Fruit fly (Drosophila melanogaster) Kc167 (cell line): ENCODE data around the gene Ccp84Ad.

Experiments used
- Myc ChIP-seq: fragments of >200 bp; optimal IDR thresholded peaks from 2 replicates; lab custom pipeline; 2017; ENCODE audit warnings: missing external identifiers
- Sin3A ChIP-seq: fragments of >200 bp; optimal IDR thresholded peaks from 2 replicates; lab custom pipeline; 2018; ENCODE audit warnings: missing external identifiers
- h ChIP-seq: fragments of >200 bp; optimal IDR thresholded peaks from 3 replicates; lab custom pipeline; 2018; ENCODE audit warnings: missing external identifiers
- insv ChIP-seq: fragments of >200 bp; optimal IDR thresholded peaks from 3 replicates; lab custom pipeline; 2018; ENCODE audit warnings: missing external identifiers
- psq ChIP-seq: fragments of >200 bp; optimal IDR thresholded peaks from 2 replicates; lab custom pipeline; 2017; ENCODE audit warnings: missing external identifiers
- ttk ChIP-seq: sonication (Bioruptor generic); optimal IDR thresholded peaks from 2 replicates; lab custom pipeline; 2017; ENCODE audit warnings: missing external identifiers

The Ccp84Ad gene

dm6 chr3R:6672303-6673007 is 20.1 kb upstream of the Ccp84Ad start:
- TF ChIP-seq psq = no peak
- TF ChIP-seq Myc = no peak
- TF ChIP-seq ttk (lab: Kevin White, UChicago) = no peak
- no peak for TF ChIP-seq insv (lab: Kevin White, UChicago)
- TF ChIP-seq Sin3A (lab: Kevin White, UChicago) = no peak
- no peak for TF ChIP-seq h

DNA sequence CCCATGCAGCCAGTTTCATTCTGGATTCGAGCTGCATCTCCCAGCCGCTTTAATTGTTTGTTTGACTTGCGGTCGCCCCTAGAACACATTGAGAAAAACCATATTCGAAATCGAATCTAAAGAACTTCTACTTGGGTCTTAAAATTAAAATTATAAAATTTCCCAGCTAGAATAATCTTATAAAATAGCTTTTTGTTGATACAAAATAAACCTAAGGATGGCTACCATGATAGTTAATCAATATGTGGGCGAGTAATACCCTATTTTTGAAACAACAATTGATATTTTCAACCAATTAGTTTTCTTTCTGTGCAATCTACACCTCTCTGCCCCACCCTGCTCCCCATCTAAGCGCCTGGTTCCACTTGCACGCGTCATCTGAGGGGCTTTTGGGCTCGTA is 18.0 kb upstream of the Ccp84Ad start:
- TF ChIP-seq Myc = no peak
- no peak for TF ChIP-seq h
- TF ChIP-seq insv (lab: Kevin White, UChicago) = no peak
- TF ChIP-seq ttk (lab: Kevin White, UChicago) = no peak
- no peak for TF ChIP-seq Sin3A (lab: Kevin White, UChicago)
- TF ChIP-seq psq = no peak

DNA sequence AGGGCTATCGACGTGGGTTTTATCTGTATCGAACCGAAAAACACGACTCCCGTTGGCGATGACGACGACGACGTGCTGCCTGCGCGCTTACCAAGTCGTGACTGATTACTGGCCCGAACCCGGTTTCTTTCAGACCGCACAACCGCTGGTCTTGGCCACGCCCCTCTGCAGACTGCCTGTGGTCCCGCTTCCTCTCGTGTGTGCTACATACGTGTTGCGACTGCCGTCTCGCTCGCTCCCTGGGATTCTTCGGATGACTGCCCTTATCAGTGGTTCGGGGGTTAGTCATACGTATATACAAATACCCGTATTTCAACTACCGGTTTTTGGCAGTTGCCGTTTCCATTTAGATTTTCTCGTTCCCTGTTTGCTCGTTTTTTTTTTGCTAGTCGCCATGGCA is 14.1 kb upstream of the Ccp84Ad start, which contains the start of gene lab:
Gene lab (minus strand): TSS at position 111 of the 400 bp plus-strand sequence.
- TF ChIP-seq psq (no peak), h (no peak), insv (lab: Kevin White, UChicago) (no peak), ttk (lab: Kevin White, UChicago) (no peak), Myc (no peak), Sin3A (lab: Kevin White, UChicago) (no peak)

- TF ChIP-seq psq = no peak
- TF ChIP-seq insv (lab: Kevin White, UChicago) = no peak
- TF ChIP-seq Sin3A (lab: Kevin White, UChicago) = no peak
- TF ChIP-seq h = no peak
- no peak for TF ChIP-seq Myc
- TF ChIP-seq ttk (lab: Kevin White, UChicago) = no peak
These were observed 9.4 kb upstream of the Ccp84Ad start for dm6 chr3R:6683135-6683534.

DNA sequence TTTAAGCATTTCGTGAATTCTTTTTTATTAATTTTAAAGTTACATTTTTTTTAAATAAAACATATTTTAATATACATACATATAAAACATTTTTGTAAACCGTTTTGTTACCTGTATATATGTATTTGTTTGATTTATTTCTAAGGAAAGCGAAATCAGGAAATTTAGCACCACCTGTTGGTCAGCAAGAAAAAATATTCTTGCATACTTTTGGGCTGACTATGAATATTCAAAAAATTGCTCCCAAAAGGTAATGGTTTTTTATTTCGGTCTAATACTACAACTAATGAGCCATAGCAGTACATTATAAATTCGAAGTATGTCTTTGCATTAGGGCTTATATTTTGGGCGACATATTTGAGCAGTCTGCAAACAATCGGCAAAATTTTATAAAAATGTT is 8.9 kb upstream of the Ccp84Ad start:
- TF ChIP-seq Myc = no peak
- no peak for TF ChIP-seq insv (lab: Kevin White, UChicago)
- TF ChIP-seq h = no peak
- TF ChIP-seq Sin3A (lab: Kevin White, UChicago) = no peak
- TF ChIP-seq ttk (lab: Kevin White, UChicago) = no peak
- TF ChIP-seq psq = no peak

DNA sequence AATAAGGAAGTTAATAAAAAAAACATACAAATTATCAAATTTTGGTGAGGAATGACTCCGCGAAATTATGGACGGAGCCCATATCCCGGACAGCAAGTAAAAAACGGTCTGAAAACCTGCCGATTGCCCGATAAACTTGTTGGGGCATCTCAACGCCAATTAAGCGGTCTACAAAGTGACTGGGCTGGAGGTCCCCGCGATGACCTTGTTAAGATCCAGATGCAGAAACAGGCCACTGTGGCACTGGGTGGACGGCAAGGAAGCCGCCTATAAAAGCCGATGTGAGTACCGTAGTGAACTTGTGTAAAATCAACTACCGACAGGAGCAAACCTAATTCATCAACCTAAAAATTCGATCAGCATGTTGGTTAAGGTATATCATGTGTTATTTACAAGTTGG is 8.4 kb upstream of the Ccp84Ad start, which contains the start of gene Edg84A:
Gene Edg84A (plus strand): TSS at position 301 of the 400 bp plus-strand sequence.
- TF ChIP-seq Myc = no peak
- TF ChIP-seq Sin3A (lab: Kevin White, UChicago) = no peak
- TF ChIP-seq h = no peak
- TF ChIP-seq psq = no peak
- no peak for TF ChIP-seq insv (lab: Kevin White, UChicago)
- no peak for TF ChIP-seq ttk (lab: Kevin White, UChicago)

DNA sequence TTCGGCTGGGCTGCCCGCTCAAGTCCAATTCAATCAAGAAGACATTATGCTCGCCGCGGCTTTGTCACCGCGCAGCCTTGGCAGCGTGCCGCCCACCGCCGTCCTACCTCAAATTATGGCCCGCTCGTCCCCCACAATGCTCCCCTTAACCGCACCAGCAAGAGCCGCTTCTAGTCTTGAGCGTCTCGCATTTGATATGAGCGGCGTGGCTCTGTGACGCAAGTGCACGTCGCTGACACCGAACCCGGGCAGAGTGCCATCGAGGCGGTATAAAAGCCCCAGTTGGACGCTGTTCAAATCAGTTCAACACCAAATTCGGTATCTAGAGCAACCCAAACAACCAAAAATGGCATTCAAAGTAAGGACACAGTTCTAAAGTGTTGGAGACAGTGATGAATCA is 6.1 kb upstream of the Ccp84Ad start, which contains the start of gene Ccp84Ag:
Gene Ccp84Ag (plus strand): TSS at position 301 of the 400 bp plus-strand sequence.
- TF ChIP-seq h (no peak), psq (no peak), Myc (no peak), ttk (lab: Kevin White, UChicago) (no peak), Sin3A (lab: Kevin White, UChicago) (no peak), insv (lab: Kevin White, UChicago) (no peak)

dm6 chr3R:6687219-6687618 is 5.3 kb upstream of the Ccp84Ad start:
- TF ChIP-seq Myc (no peak), h (no peak), Sin3A (lab: Kevin White, UChicago) (no peak)

dm6 chr3R:6688160-6688559 is 4.4 kb upstream of the Ccp84Ad start:
- TF ChIP-seq psq = no peak
- TF ChIP-seq insv (lab: Kevin White, UChicago) = no peak

- TF ChIP-seq ttk (lab: Kevin White, UChicago) (no peak), insv (lab: Kevin White, UChicago) (no peak), Sin3A (lab: Kevin White, UChicago) (no peak), Myc (no peak), psq (no peak), h (no peak)
These were observed 2.4 kb upstream of the Ccp84Ad start, which contains the start of gene Ccp84Af for dm6 chr3R:6690139-6690538. Gene Ccp84Af (minus strand): TSS chr3R:6690239.

dm6 chr3R:6691658-6692057 is 874 bp upstream of the Ccp84Ad start, which contains the start of gene Ccp84Ae:
Gene Ccp84Ae (minus strand): TSS chr3R:6691758.
- TF ChIP-seq Myc (no peak), ttk (lab: Kevin White, UChicago) (no peak), Sin3A (lab: Kevin White, UChicago) (no peak), psq (no peak), insv (lab: Kevin White, UChicago) (no peak), h (no peak)

dm6 chr3R:6696221-6696749 is 3.8 kb downstream of the Ccp84Ad start, which contains the start of gene Ccp84Ac:
Gene Ccp84Ac (minus strand): TSS chr3R:6696271.
- TF ChIP-seq Sin3A (lab: Kevin White, UChicago) (no peak), Myc (no peak), insv (lab: Kevin White, UChicago) (no peak), ttk (lab: Kevin White, UChicago) (no peak), h (no peak), psq (no peak)

DNA sequence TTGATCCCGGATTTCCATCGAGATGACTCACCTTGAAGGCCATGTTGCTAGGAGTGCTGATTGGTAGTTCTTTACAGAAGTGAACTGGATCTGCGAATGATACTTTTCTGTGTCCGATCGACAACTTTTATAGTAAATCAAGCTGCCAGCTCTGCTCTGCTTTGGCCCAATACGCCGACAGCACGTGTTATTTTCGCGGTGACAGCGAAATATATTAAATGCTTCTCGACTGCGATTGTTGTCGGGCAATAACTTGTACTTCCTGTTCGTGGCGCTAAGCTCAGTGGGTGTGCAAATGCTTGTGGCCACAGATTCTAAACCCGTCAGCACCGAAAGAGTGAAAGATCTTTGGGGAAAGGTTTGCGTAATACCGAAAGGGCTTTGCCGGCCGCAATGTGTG is 10.2 kb downstream of the Ccp84Ad start, which contains the start of gene Ccp84Ab:
Gene Ccp84Ab (minus strand): TSS at position 101 of the 400 bp plus-strand sequence.
- no peak for TF ChIP-seq psq
